Worm (Caenorhabditis elegans): ENCODE data around the gene die-1.

The die-1 gene

ce11 chrII:10016013-10016412 lies 51.7 kb downstream of the die-1 start, which contains the start of gene lec-2 (continued):
- TF ChIP-seq egl-13 (tag; optimal IDR thresholded peaks at IDR 0.05) (no peak), ceh-8 (GFP tag; optimal IDR thresholded peaks at IDR 0.05) (no peak), jun-1 (tag; optimal IDR thresholded peaks at IDR 0.05) (no peak), hlh-17 (GFP tag; optimal IDR thresholded peaks at IDR 0.05; ENCODE audit: borderline replicate concordance) (no peak), zip-4 (GFP tag; optimal IDR thresholded peaks at IDR 0.05) (no peak), xbp-1 (tag; optimal IDR thresholded peaks at IDR 0.05) (no peak), nhr-237 (tag; optimal IDR thresholded peaks at IDR 0.05) (no peak), hlh-4 (tag; optimal IDR thresholded peaks at IDR 0.05) (no peak), efl-1 (optimal IDR thresholded peaks at IDR 0.05) (no peak), efl-1 (GFP tag; optimal IDR thresholded peaks at IDR 0.05 in 1 of 2) (peak in 1 of 2 experiments; percentile 84), nhr-77 (tag; optimal IDR thresholded peaks at IDR 0.05) (no peak), zag-1 (tag; optimal IDR thresholded peaks at IDR 0.05) (no peak), nhr-47 (tag; optimal IDR thresholded peaks at IDR 0.05) (peak; percentile 22), ceh-63 (GFP tag; optimal IDR thresholded peaks at IDR 0.05) (no peak), nhr-20 (tag; optimal IDR thresholded peaks at IDR 0.05) (peak; percentile 44), ceh-88 (GFP tag; IDR thresholded peaks at IDR 0.05) (no peak), lin-39 (tag; optimal IDR thresholded peaks at IDR 0.05) (no peak)

DNA sequence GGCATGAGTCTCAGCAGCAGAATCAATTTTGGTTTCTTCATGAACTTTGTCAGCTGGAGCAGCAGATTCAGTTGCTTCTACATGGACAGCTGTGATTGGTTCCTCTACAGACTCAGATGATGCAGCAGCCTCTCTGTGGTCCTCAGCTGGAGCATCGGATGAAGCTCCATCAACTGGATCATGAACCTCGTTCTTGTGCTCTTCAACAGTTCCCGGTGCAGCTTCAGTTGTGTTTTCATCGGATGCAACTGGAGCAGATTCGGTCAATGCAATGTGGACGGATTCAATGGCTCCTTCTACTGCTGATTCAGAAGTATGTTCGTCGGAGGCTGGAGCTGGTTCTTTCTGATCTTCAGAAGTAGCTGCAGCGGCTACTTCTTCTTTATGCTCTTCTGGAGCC lies 53.3 kb downstream of the die-1 start:
- TF ChIP-seq efl-1 (optimal IDR thresholded peaks at IDR 0.05) (no peak), efl-1 (GFP tag; optimal IDR thresholded peaks at IDR 0.05 in 1 of 2) (peak in 1 of 2 experiments; percentile 92), ceh-63 (GFP tag; optimal IDR thresholded peaks at IDR 0.05) (no peak)

DNA sequence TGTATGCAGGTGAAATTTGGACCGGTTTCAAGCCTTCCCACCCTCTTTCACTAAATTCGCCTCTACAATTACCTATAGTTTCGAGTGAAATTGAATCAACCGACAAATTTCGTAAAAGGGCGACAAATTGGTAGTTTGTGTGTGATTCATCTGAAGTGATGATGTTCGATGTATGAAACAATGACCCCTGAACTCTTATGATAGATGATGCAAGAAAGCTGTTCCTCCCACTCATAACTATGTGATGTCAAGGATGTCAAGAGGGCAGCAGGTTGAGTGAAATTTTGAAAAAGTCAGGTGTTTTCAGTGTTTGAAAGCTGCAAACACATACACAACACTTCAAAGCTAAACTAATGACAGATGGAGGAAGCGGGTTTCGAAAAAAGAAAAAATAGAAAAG lies 55.2 kb downstream of the die-1 start:
- TF ChIP-seq mep-1 (tag; optimal IDR thresholded peaks at IDR 0.05): no peak
- peak in 1 of 2 experiments; percentile 36 for TF ChIP-seq lsy-2 (tag; optimal IDR thresholded peaks at IDR 0.05)
- TF ChIP-seq blmp-1 (tag; optimal IDR thresholded peaks at IDR 0.05): peak; percentile 13
- TF ChIP-seq tbx-2 (tag; optimal IDR thresholded peaks at IDR 0.05): no peak
- TF ChIP-seq unc-130 (tag; optimal IDR thresholded peaks at IDR 0.05): peak; percentile 44
- TF ChIP-seq nhr-71 (tag; optimal IDR thresholded peaks at IDR 0.05): peak; percentile 18
- TF ChIP-seq nhr-90 (tag; optimal IDR thresholded peaks at IDR 0.05; ENCODE audit: poor library complexity): no peak
- TF ChIP-seq egl-13 (tag; optimal IDR thresholded peaks at IDR 0.05): no peak
- no peak for TF ChIP-seq pag-3 (tag; optimal IDR thresholded peaks at IDR 0.05; ENCODE audit: borderline replicate concordance, insufficient read depth)
- peak; percentile 55 for TF ChIP-seq lin-14 (GFP tag; optimal IDR thresholded peaks at IDR 0.05)
- peak; percentile 27 for TF ChIP-seq rnt-1 (tag; optimal IDR thresholded peaks at IDR 0.05)
- TF ChIP-seq efl-1 (optimal IDR thresholded peaks at IDR 0.05): no peak
- TF ChIP-seq efl-1 (GFP tag; optimal IDR thresholded peaks at IDR 0.05 in 1 of 2): peak in 1 of 2 experiments; percentile 88

DNA sequence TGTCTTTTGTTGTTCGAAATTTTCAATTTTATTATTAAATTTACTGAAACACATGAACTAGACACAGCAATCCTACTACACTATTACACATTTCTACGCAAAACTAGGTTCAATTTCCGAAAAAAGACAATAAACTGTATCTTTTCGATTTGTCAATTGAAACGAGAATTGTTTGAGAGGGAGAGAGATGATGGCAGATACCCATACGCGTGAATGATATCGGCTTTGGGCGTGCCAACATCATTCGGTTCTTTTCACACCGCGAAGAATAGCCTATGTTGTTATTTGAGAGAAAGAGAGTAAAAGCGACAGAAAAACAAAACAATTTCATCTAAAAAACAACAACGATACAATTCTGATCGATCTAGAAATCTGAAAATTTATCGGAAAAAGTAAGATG lies 56.0 kb downstream of the die-1 start:
- TF ChIP-seq nhr-77 (tag; optimal IDR thresholded peaks at IDR 0.05) (no peak), efl-1 (optimal IDR thresholded peaks at IDR 0.05) (no peak), efl-1 (GFP tag; optimal IDR thresholded peaks at IDR 0.05 in 1 of 2) (peak in 1 of 2 experiments; percentile 81), Y116A8C.19 (tag; optimal IDR thresholded peaks at IDR 0.05; ENCODE audit: borderline replicate concordance) (no peak), nhr-12 (tag; optimal IDR thresholded peaks at IDR 0.05) (no peak), nhr-20 (tag; optimal IDR thresholded peaks at IDR 0.05) (peak; percentile 26), isw-1 (GFP tag; IDR thresholded peaks at IDR 0.05) (no peak), nhr-85 (tag) (peak; percentile 3), snu-23 (GFP tag; optimal IDR thresholded peaks at IDR 0.05) (peak; percentile 4), xbp-1 (tag; optimal IDR thresholded peaks at IDR 0.05) (no peak), aly-2 (tag; optimal IDR thresholded peaks at IDR 0.05) (no peak), sup-37 (GFP tag; optimal IDR thresholded peaks at IDR 0.05) (no peak), nhr-28 (tag; optimal IDR thresholded peaks at IDR 0.05) (no peak), elt-3 (tag; optimal IDR thresholded peaks at IDR 0.05) (peak in 1 of 6 experiments; percentile 44), lin-14 (GFP tag; optimal IDR thresholded peaks at IDR 0.05) (peak; percentile 39), jun-1 (tag; optimal IDR thresholded peaks at IDR 0.05) (no peak), blmp-1 (tag; optimal IDR thresholded peaks at IDR 0.05) (peak; percentile 52), C16A3.4 (tag; optimal IDR thresholded peaks at IDR 0.05) (no peak)

Measured in whole organism, L1 larva.